Fruit fly (Drosophila melanogaster) whole organism, embryonic: ENCODE results near the gene Act87E.

Source experiments
- ATbp ChIP-seq: fragments of 200-800 bp; sonication (Bioruptor generic); optimal IDR thresholded peaks from 2 replicates; lab custom pipeline; 2017; ENCODE audit warnings: missing biosample characterization, mild to moderate bottlenecking, missing genetic modification characterization, missing genetic modification reagents
- CG10959 ChIP-seq: fragments of 200-800 bp; sonication (Bioruptor generic); IDR thresholded peaks from 2 replicates; pipeline ENCODE4 v1.3.6; 2022; ENCODE audit warnings: missing biosample characterization, missing genetic modification characterization
- CG12219 ChIP-seq: fragments of 200-800 bp; sonication (Bioruptor generic); optimal IDR thresholded peaks from 3 replicates; lab custom pipeline; 2018; ENCODE audit warnings: missing biosample characterization, mild to moderate bottlenecking, missing genetic modification characterization
- CG15011 ChIP-seq: fragments of 200-800 bp; sonication (Bioruptor generic); optimal IDR thresholded peaks from 3 replicates; lab custom pipeline; 2018; ENCODE audit warnings: missing biosample characterization, mild to moderate bottlenecking, missing genetic modification characterization
- CG1603 ChIP-seq: fragments of 200-800 bp; sonication (Bioruptor generic); optimal IDR thresholded peaks from 2 replicates; lab custom pipeline; 2019; ENCODE audit warnings: missing biosample characterization, mild to moderate bottlenecking, missing genetic modification characterization, moderate library complexity
- CG17186 ChIP-seq: fragments of 200-800 bp; sonication (Bioruptor generic); optimal IDR thresholded peaks from 3 replicates; lab custom pipeline; 2017; ENCODE audit warnings: missing biosample characterization, missing genetic modification reagents, missing genetic modification characterization
- CG2116 ChIP-seq: fragments of 200-800 bp; sonication (Bioruptor generic); optimal IDR thresholded peaks from 3 replicates; lab custom pipeline; 2018; ENCODE audit warnings: missing biosample characterization, mild to moderate bottlenecking, missing genetic modification characterization
- CG31224 ChIP-seq: fragments of 200-800 bp; sonication (Bioruptor generic); IDR thresholded peaks from 2 replicates; pipeline ENCODE4 v1.3.6; 2022; ENCODE audit warnings: missing biosample characterization, missing genetic modification characterization
- CG34376 ChIP-seq: fragments of 200-800 bp; sonication (Bioruptor generic); optimal IDR thresholded peaks from 2 replicates; lab custom pipeline; 2018; ENCODE audit warnings: missing biosample characterization, mild to moderate bottlenecking, missing genetic modification characterization
- CG4404 ChIP-seq: fragments of 200-800 bp; sonication (Bioruptor generic); IDR thresholded peaks from 2 replicates; pipeline ENCODE4 v1.3.6; 2022; ENCODE audit warnings: missing biosample characterization, missing genetic modification characterization
- CG4854 ChIP-seq: fragments of 200-800 bp; sonication (Bioruptor generic); optimal IDR thresholded peaks from 2 replicates; lab custom pipeline; 2016; ENCODE audit warnings: missing biosample characterization, missing genetic modification characterization, inconsistent platforms
- CG5180 ChIP-seq: fragments of 200-800 bp; sonication (Bioruptor generic); optimal IDR thresholded peaks from 3 replicates; lab custom pipeline; 2017; ENCODE audit warnings: missing biosample characterization, missing genetic modification characterization, mild to moderate bottlenecking, moderate library complexity, missing genetic modification reagents
- CG5245 ChIP-seq: fragments of 200-800 bp; sonication (Bioruptor generic); optimal IDR thresholded peaks from 3 replicates; lab custom pipeline; 2016; ENCODE audit warnings: missing biosample characterization, missing genetic modification characterization
- CG6272 ChIP-seq: fragments of 200-800 bp; sonication (Bioruptor generic); IDR thresholded peaks from 2 replicates; pipeline ENCODE4 v1.3.6; 2022; ENCODE audit warnings: missing biosample characterization, missing genetic modification characterization
- CG7556 ChIP-seq: fragments of 200-800 bp; sonication (Bioruptor generic); optimal IDR thresholded peaks from 2 replicates; lab custom pipeline; 2017; ENCODE audit warnings: missing biosample characterization, mild to moderate bottlenecking, missing genetic modification characterization
- CG7963 ChIP-seq: fragments of 200-800 bp; sonication (Bioruptor generic); IDR thresholded peaks from 3 replicates; pipeline ENCODE4 v1.3.6; 2022; ENCODE audit warnings: missing biosample characterization, missing genetic modification characterization; ENCODE audit not compliant: partially characterized antibody
- CG7987 ChIP-seq: fragments of 200-800 bp; sonication (Bioruptor generic); optimal IDR thresholded peaks from 2 replicates; lab custom pipeline; 2018; ENCODE audit warnings: missing biosample characterization, mild to moderate bottlenecking, missing genetic modification characterization, moderate library complexity
- CG8290 ChIP-seq, 3 experiments: fragments of 200-800 bp; sonication (Bioruptor generic); optimal IDR thresholded peaks; 2 replicates each; lab custom pipeline; 2016 to 2019; ENCODE audit warnings: missing biosample characterization in 3 of 3, missing genetic modification characterization in 3 of 3, mild to moderate bottlenecking in 2 of 3, moderate library complexity in 1 of 3
- CG9876 ChIP-seq: fragments of 200-800 bp; sonication (Bioruptor generic); optimal IDR thresholded peaks from 2 replicates; lab custom pipeline; 2016; ENCODE audit warnings: missing biosample characterization, missing genetic modification characterization
- Doc2 ChIP-seq: fragments of 200-800 bp; sonication (Bioruptor generic); IDR thresholded peaks from 2 replicates; pipeline ENCODE4 v1.3.6; 2022; ENCODE audit warnings: missing biosample characterization, missing genetic modification characterization
- Dref ChIP-seq: fragments of 200-800 bp; sonication (Bioruptor generic); IDR thresholded peaks from 2 replicates; pipeline ENCODE4 v1.3.6; 2022; ENCODE audit warnings: missing biosample characterization, missing genetic modification characterization
- Ets65A ChIP-seq: fragments of 200-800 bp; sonication (Bioruptor generic); peaks from one replicate; lab custom pipeline; 2016; ENCODE audit warnings: missing biosample characterization, missing genetic modification characterization
- HLH3B ChIP-seq: fragments of 200-800 bp; sonication (Bioruptor generic); IDR thresholded peaks from 2 replicates; pipeline ENCODE4 v1.3.6; 2022; ENCODE audit warnings: missing biosample characterization, missing genetic modification characterization
- HLH54F ChIP-seq: fragments of 200-800 bp; sonication (Bioruptor generic); optimal IDR thresholded peaks from 3 replicates; lab custom pipeline; 2016; ENCODE audit warnings: missing biosample characterization, missing genetic modification characterization
- HmgZ ChIP-seq: fragments of 200-800 bp; sonication (Bioruptor generic); optimal IDR thresholded peaks from 2 replicates; lab custom pipeline; 2018; ENCODE audit warnings: missing biosample characterization, mild to moderate bottlenecking, missing genetic modification characterization
- Hr39 ChIP-seq: fragments of >200 bp; optimal IDR thresholded peaks from 2 replicates; lab custom pipeline; 2017
- MBD-R2 ChIP-seq: fragments of 200-800 bp; sonication (Bioruptor generic); IDR thresholded peaks from 2 replicates; pipeline ENCODE4 v1.3.6; 2022; ENCODE audit warnings: missing biosample characterization, missing genetic modification characterization
- Mrtf ChIP-seq: fragments of 200-800 bp; sonication (Bioruptor generic); IDR thresholded peaks from 3 replicates; pipeline ENCODE4 v1.3.6; 2022; ENCODE audit warnings: missing biosample characterization, missing genetic modification characterization
- Xrp1 ChIP-seq: fragments of 200-800 bp; sonication (Bioruptor generic); IDR thresholded peaks from 2 replicates; pipeline ENCODE4 v1.3.6; 2022; ENCODE audit warnings: missing biosample characterization, missing genetic modification characterization
- YL-1 ChIP-seq: fragments of 200-800 bp; sonication (Bioruptor generic); optimal IDR thresholded peaks from 3 replicates; lab custom pipeline; 2017; ENCODE audit warnings: missing biosample characterization, mild to moderate bottlenecking, missing genetic modification characterization
- az2 ChIP-seq: fragments of 200-800 bp; sonication (Bioruptor generic); optimal IDR thresholded peaks from 3 replicates; lab custom pipeline; 2016; ENCODE audit warnings: missing biosample characterization, missing genetic modification characterization
- cato ChIP-seq: fragments of 200-800 bp; sonication (Bioruptor generic); optimal IDR thresholded peaks from 2 replicates; lab custom pipeline; 2016; ENCODE audit warnings: missing biosample characterization, missing genetic modification characterization, borderline replicate concordance
- dmrt11E ChIP-seq: fragments of 200-800 bp; sonication (Bioruptor generic); optimal IDR thresholded peaks from 3 replicates; lab custom pipeline; 2018; ENCODE audit warnings: missing biosample characterization, mild to moderate bottlenecking, missing genetic modification characterization, moderate library complexity
- en ChIP-seq: fragments of 200-800 bp; sonication (Bioruptor generic); optimal IDR thresholded peaks from 2 replicates; lab custom pipeline; 2016; ENCODE audit warnings: missing biosample characterization, missing genetic modification characterization
- gce ChIP-seq: fragments of 200-800 bp; sonication (Bioruptor generic); IDR thresholded peaks from 3 replicates; pipeline ENCODE4 v1.3.6; 2022; ENCODE audit warnings: missing biosample characterization, missing genetic modification characterization
- gfzf ChIP-seq: fragments of 200-800 bp; sonication (Bioruptor generic); optimal IDR thresholded peaks from 2 replicates; lab custom pipeline; 2016; ENCODE audit warnings: missing biosample characterization, mild to moderate bottlenecking, missing genetic modification characterization, moderate library complexity
- insv ChIP-seq, 2 experiments: fragments of 200-800 bp; sonication (Bioruptor generic); optimal IDR thresholded peaks; 3 replicates each; lab custom pipeline; 2016 to 2018; ENCODE audit warnings: missing biosample characterization in 2 of 2, missing genetic modification characterization in 2 of 2
- lilli ChIP-seq: fragments of 200-800 bp; sonication (Bioruptor generic); optimal IDR thresholded peaks from 3 replicates; lab custom pipeline; 2016; ENCODE audit warnings: missing biosample characterization, missing genetic modification characterization
- nerfin-1 ChIP-seq: fragments of 200-800 bp; sonication (Bioruptor generic); optimal IDR thresholded peaks from 3 replicates; lab custom pipeline; 2019; ENCODE audit warnings: missing biosample characterization, mild to moderate bottlenecking, missing genetic modification characterization, moderate library complexity
- pnt ChIP-seq: fragments of 200-800 bp; sonication (Bioruptor generic); optimal IDR thresholded peaks from 3 replicates; lab custom pipeline; 2016; ENCODE audit warnings: missing biosample characterization, missing genetic modification characterization
- pzg ChIP-seq: fragments of 200-800 bp; sonication (Bioruptor generic); optimal IDR thresholded peaks from 3 replicates; lab custom pipeline; 2018; ENCODE audit warnings: missing biosample characterization, mild to moderate bottlenecking, missing genetic modification characterization, moderate library complexity
- shn ChIP-seq: fragments of 200-800 bp; sonication (Bioruptor generic); optimal IDR thresholded peaks from 3 replicates; lab custom pipeline; 2016; ENCODE audit warnings: missing biosample characterization, missing genetic modification characterization
- sr ChIP-seq: fragments of 200-800 bp; sonication (Bioruptor generic); IDR thresholded peaks from 3 replicates; pipeline ENCODE4 v1.3.6; 2022; ENCODE audit warnings: missing biosample characterization, missing genetic modification characterization
- stc ChIP-seq: fragments of 200-800 bp; sonication (Bioruptor generic); IDR thresholded peaks from 2 replicates; pipeline ENCODE4 v1.3.6; 2022; ENCODE audit warnings: missing biosample characterization, missing genetic modification characterization
- stwl ChIP-seq: fragments of 200-800 bp; sonication (Bioruptor generic); optimal IDR thresholded peaks from 3 replicates; lab custom pipeline; 2018; ENCODE audit warnings: missing biosample characterization, mild to moderate bottlenecking, missing genetic modification characterization, moderate library complexity
- unc-4 ChIP-seq: fragments of 200-800 bp; sonication (Bioruptor generic); IDR thresholded peaks from 2 replicates; pipeline ENCODE4 v1.3.6; 2022; ENCODE audit warnings: missing biosample characterization, missing genetic modification characterization; ENCODE audit not compliant: partially characterized antibody
- wor ChIP-seq: fragments of 200-800 bp; sonication (Bioruptor generic); IDR thresholded peaks from 2 replicates; pipeline ENCODE4 v1.3.6; 2022; ENCODE audit warnings: missing biosample characterization, missing genetic modification characterization

The Act87E gene

dm6 chr3R:13397535-13397934 is 28.2 kb upstream of the Act87E start, which contains the start of gene CG14377:
Gene CG14377, plus strand, starts transcription at chr3R:13397835.
- TF ChIP-seq Doc2 (no peak), ATbp (GFP tag; lab: Kevin White, UChicago) (no peak), Dref (0 out of 2 replicates have a peak, but pooled peaks have one; percentile 19), CG6272 (GFP tag; lab: Robert Waterston, UW) (no peak), pnt (GFP tag; lab: Kevin White, UChicago) (no peak)
- TF ChIP-seq, all 482 proteins: peak for 1

- TF ChIP-seq CG7963 = no peak
- peak; percentile 64 for TF ChIP-seq CG2116 (GFP tag; lab: Kevin White, UChicago)
- TF ChIP-seq CG9876 (GFP tag; lab: Kevin White, UChicago) = peak; percentile 68
- peak; percentile 86 for TF ChIP-seq en
- peak; percentile 67; the same call in 1 of the 3 replicates for TF ChIP-seq Mrtf (GFP tag; lab: Robert Waterston, UW)
- TF ChIP-seq CG12219 (GFP tag; lab: Kevin White, UChicago) = peak; percentile 88
- TF ChIP-seq gce (GFP tag; lab: Robert Waterston, UW) = peak; percentile 81; the same call in 2 of the 3 replicates
- peak; percentile 90 for TF ChIP-seq az2
- TF ChIP-seq CG7556 (GFP tag; lab: Kevin White, UChicago) = peak; percentile 94
- no peak for TF ChIP-seq CG34376 (GFP tag; lab: Kevin White, UChicago)
- TF ChIP-seq wor (GFP tag; lab: Robert Waterston, UW) = peak; percentile 83
- no peak for TF ChIP-seq pzg (GFP tag; lab: Kevin White, UChicago)
- TF ChIP-seq CG4854 (GFP tag; lab: Kevin White, UChicago) = peak; percentile 83
- TF ChIP-seq CG4404 = peak; percentile 80
- no peak for TF ChIP-seq gfzf (GFP tag; lab: Kevin White, UChicago)
- peak; percentile 85 for TF ChIP-seq HLH3B (GFP tag; lab: Robert Waterston, UW)
- no peak for TF ChIP-seq Hr39 (lab: Kevin White, UChicago)
- no peak for TF ChIP-seq unc-4 (GFP tag; lab: Robert Waterston, UW)
- TF ChIP-seq CG8290 (GFP tag; optimal IDR thresholded peaks at IDR 0.05; lab: Kevin White, UChicago) = peak; percentile 88
- TF ChIP-seq CG8290 (tag; optimal IDR thresholded peaks at IDR 0.05; lab: Kevin White, UChicago) = peak; percentile 58 to 77
- peak; percentile 61 for TF ChIP-seq CG5245 (GFP tag; lab: Kevin White, UChicago)
- peak; percentile 88 for TF ChIP-seq Xrp1
- peak; percentile 63 for TF ChIP-seq CG7987 (GFP tag; lab: Kevin White, UChicago)
- TF ChIP-seq YL-1 (GFP tag; lab: Kevin White, UChicago) = peak; percentile 3
- peak; percentile 55 for TF ChIP-seq CG17186 (GFP tag; lab: Kevin White, UChicago)
- TF ChIP-seq CG31224 (GFP tag; lab: Robert Waterston, UW) = peak; percentile 77
- peak; percentile 48 for TF ChIP-seq MBD-R2 (GFP tag; lab: Robert Waterston, UW)
- peak; percentile 84 for TF ChIP-seq nerfin-1 (tag; lab: Kevin White, UChicago)
- peak; percentile 32 for TF ChIP-seq CG10959
- peak; percentile 80 for TF ChIP-seq CG1603 (tag; lab: Kevin White, UChicago)
- peak; percentile 72 for TF ChIP-seq CG5180 (GFP tag; lab: Kevin White, UChicago)
- TF ChIP-seq dmrt11E (tag; lab: Kevin White, UChicago) = peak; percentile 91
- peak; percentile 6 for TF ChIP-seq stwl (tag; lab: Kevin White, UChicago)
- peak; percentile 86 for TF ChIP-seq HLH54F (GFP tag; lab: Kevin White, UChicago)
- TF ChIP-seq sr (GFP tag; lab: Robert Waterston, UW) = no peak
- peak; percentile 90 for TF ChIP-seq HmgZ
- TF ChIP-seq shn (GFP tag; lab: Kevin White, UChicago) = peak; percentile 92
- TF ChIP-seq Ets65A (GFP tag; lab: Kevin White, UChicago) = peak; percentile 96
- peak; percentile 6 to 47 for TF ChIP-seq insv (GFP tag; optimal IDR thresholded peaks at IDR 0.05; lab: Kevin White, UChicago)
- peak; percentile 86; the same call in 1 of the 2 replicates for TF ChIP-seq stc (GFP tag; lab: Robert Waterston, UW)
- peak; percentile 77 for TF ChIP-seq CG15011 (GFP tag; lab: Kevin White, UChicago)
- TF ChIP-seq cato = peak; percentile 77
- TF ChIP-seq lilli (GFP tag; lab: Kevin White, UChicago) = peak; percentile 91
Measured at dm6 chr3R:13400902-13401721, 24.7 kb upstream of the Act87E start.
